Fruit fly (Drosophila melanogaster): Measurements from ENCODE around the gene Dyro.
A peak's percentile ranks its signal among the peaks of the same experiment; 100 is the strongest.

The Dyro gene

dm6 chr3L:11286603-11287011 is 9.1 kb downstream of the Dyro start (continued):
- TF ChIP-seq CG10366 (GFP tag; IDR thresholded peaks at IDR 0.05) (no peak), cas (GFP tag; IDR thresholded peaks at IDR 0.05) (no peak), CG6254 (GFP tag; optimal IDR thresholded peaks at IDR 0.05) (no peak), CG6791 (GFP tag; IDR thresholded peaks at IDR 0.05; ENCODE audit: partially characterized antibody) (no peak), Hmr (GFP tag; optimal IDR thresholded peaks at IDR 0.05) (peak; percentile 20), CG2199 (GFP tag; IDR thresholded peaks at IDR 0.05) (no peak), Gsc (GFP tag; IDR thresholded peaks at IDR 0.05) (no peak), slou (GFP tag; optimal IDR thresholded peaks at IDR 0.05) (peak; percentile 2), CG6689 (GFP tag; IDR thresholded peaks at IDR 0.05) (no peak), Taf1 (GFP tag; IDR thresholded peaks at IDR 0.05) (no peak), bab2 (GFP tag; optimal IDR thresholded peaks at IDR 0.05) (no peak), slp2 (GFP tag; optimal IDR thresholded peaks at IDR 0.05) (no peak), NK7.1 (GFP tag; optimal IDR thresholded peaks at IDR 0.05) (no peak), CrebB (tag; optimal IDR thresholded peaks at IDR 0.05) (no peak), Tbp (GFP tag; optimal IDR thresholded peaks at IDR 0.05) (no peak), CG4617 (GFP tag; optimal IDR thresholded peaks at IDR 0.05; ENCODE audit: borderline replicate concordance) (no peak), run (tag; optimal IDR thresholded peaks at IDR 0.05) (no peak), BtbVII (GFP tag; optimal IDR thresholded peaks at IDR 0.05) (no peak), kah (GFP tag; optimal IDR thresholded peaks at IDR 0.05) (no peak), ac (GFP tag; optimal IDR thresholded peaks at IDR 0.05) (peak; percentile 18), exex (tag; optimal IDR thresholded peaks at IDR 0.05) (no peak), CG15514 (GFP tag; optimal IDR thresholded peaks at IDR 0.05) (no peak), CG1529 (GFP tag; optimal IDR thresholded peaks at IDR 0.05) (no peak), CG13424 (tag; optimal IDR thresholded peaks at IDR 0.05) (no peak), fd3F (GFP tag; optimal IDR thresholded peaks at IDR 0.05) (no peak), chn (GFP tag; optimal IDR thresholded peaks at IDR 0.05) (no peak), Awh (GFP tag; IDR thresholded peaks at IDR 0.05) (no peak), bcd (GFP tag; optimal IDR thresholded peaks at IDR 0.05) (no peak), CG3407 (GFP tag; optimal IDR thresholded peaks at IDR 0.05) (peak; percentile 13), mam (GFP tag; optimal IDR thresholded peaks at IDR 0.05) (no peak), ttk (GFP tag; IDR thresholded peaks at IDR 0.05) (no peak), CG11696 (GFP tag; IDR thresholded peaks at IDR 0.05) (no peak), zfh2 (GFP tag; optimal IDR thresholded peaks at IDR 0.05) (no peak), ash1 (GFP tag; optimal IDR thresholded peaks at IDR 0.05) (no peak), CG12659 (GFP tag; optimal IDR thresholded peaks at IDR 0.05) (no peak), CG7839 (tag; optimal IDR thresholded peaks at IDR 0.05) (no peak), Six4 (GFP tag; optimal IDR thresholded peaks at IDR 0.05) (no peak), YL-1 (GFP tag; optimal IDR thresholded peaks at IDR 0.05) (no peak), insv (GFP tag; optimal IDR thresholded peaks at IDR 0.05) (no peak), CG1832 (GFP tag; optimal IDR thresholded peaks at IDR 0.05) (no peak), CG14014 (GFP tag; IDR thresholded peaks at IDR 0.05) (0 out of 2 replicates have a peak, but pooled peaks have one; percentile 14), corto (GFP tag; optimal IDR thresholded peaks at IDR 0.05) (no peak), ro (GFP tag; IDR thresholded peaks at IDR 0.05) (no peak), gcm (GFP tag; optimal IDR thresholded peaks at IDR 0.05) (no peak), Bteb2 (GFP tag; optimal IDR thresholded peaks at IDR 0.05) (no peak), p53 (GFP tag; optimal IDR thresholded peaks at IDR 0.05) (peak; percentile 22), CG1602 (GFP tag; optimal IDR thresholded peaks at IDR 0.05) (no peak), Drgx (GFP tag; IDR thresholded peaks at IDR 0.05) (no peak), D19A (tag; optimal IDR thresholded peaks at IDR 0.05) (no peak), jumu (GFP tag; optimal IDR thresholded peaks at IDR 0.05) (no peak), chm (GFP tag; IDR thresholded peaks at IDR 0.05) (0 out of 2 replicates have a peak, but pooled peaks have one; percentile 40), CG12769 (tag; optimal IDR thresholded peaks at IDR 0.05) (peak; percentile 27)

Measured in whole organism, embryonic.